Fruit fly (Drosophila melanogaster): ENCODE measurements around the gene CG2260.

dm6 chrX:8113386-8114279, 7.3 kb downstream of the CG2260 start:
- TF ChIP-seq Sin3A (optimal IDR thresholded peaks at IDR 0.05) (no peak), Myc (optimal IDR thresholded peaks at IDR 0.05) (no peak)

All from Kc167 (cell line).